Worm (Caenorhabditis elegans): Measurements from ENCODE around the gene otpl-2.

ce11 chrV:4046122-4046521 is 27.4 kb upstream of the otpl-2 start, which contains the start of gene phat-7:
- no peak for TF ChIP-seq pha-4 (tag; optimal IDR thresholded peaks at IDR 0.05)
- TF ChIP-seq eyg-1 (tag; optimal IDR thresholded peaks at IDR 0.05), result no peak
- TF ChIP-seq pros-1 (tag; optimal IDR thresholded peaks at IDR 0.05), result no peak
- no peak for TF ChIP-seq ahr-1 (tag; optimal IDR thresholded peaks at IDR 0.05)
- TF ChIP-seq hlh-13 (GFP tag; optimal IDR thresholded peaks at IDR 0.05), result no peak
- no peak for TF ChIP-seq tbx-2 (tag; optimal IDR thresholded peaks at IDR 0.05)
- no peak for TF ChIP-seq sox-2 (GFP tag; IDR thresholded peaks at IDR 0.05)
